Worm (Caenorhabditis elegans) whole organism, L1 larva: ENCODE measurements around the gene vps-53.

ENCODE experiments used
- alr-1 ChIP-seq: fragments of 200-800 bp; sonication (Bioruptor generic); optimal IDR thresholded peaks from 2 replicates; lab custom pipeline; 2018; ENCODE audit warnings: borderline replicate concordance, mild to moderate bottlenecking, missing genetic modification characterization, missing compliant biosample characterization
- aly-2 ChIP-seq: fragments of 150-350 bp; optimal IDR thresholded peaks from 2 replicates; lab custom pipeline; 2014; ENCODE audit warnings: missing biosample characterization, missing genetic modification characterization
- ama-1 ChIP-seq: fragments of 150-350 bp; optimal IDR thresholded peaks from 2 replicates; lab custom pipeline; 2014
- ceh-63 ChIP-seq: fragments of 200-800 bp; sonication (Bioruptor generic); optimal IDR thresholded peaks from 2 replicates; lab custom pipeline; 2018; ENCODE audit warnings: mild to moderate bottlenecking, missing genetic modification characterization, missing compliant biosample characterization
- ceh-8 ChIP-seq: fragments of 200-800 bp; sonication (Bioruptor generic); optimal IDR thresholded peaks from 2 replicates; lab custom pipeline; 2018; ENCODE audit warnings: mild to moderate bottlenecking, missing genetic modification characterization, moderate library complexity, missing compliant biosample characterization
- ceh-82 ChIP-seq, 3 experiments: fragments of 150-350 bp in 1 of 3; sonication (generic microtip) in 2 of 3; optimal IDR thresholded peaks; 2 replicates each; lab custom pipeline; 2014 to 2017; ENCODE audit warnings: missing biosample characterization in 3 of 3, missing genetic modification characterization in 3 of 3
- efl-1 ChIP-seq, 4 experiments: fragments of 150-350 bp; optimal IDR thresholded peaks in 3 of 4; peaks in 1 of 4; 1 replicate in 1 of 4; 2 replicates in 3 of 4; lab custom pipeline; 2014; ENCODE audit warnings: missing biosample characterization in 2 of 4, missing genetic modification characterization in 2 of 4, missing genetic modification reagents in 2 of 4
- egl-13 ChIP-seq: sonication (generic microtip); optimal IDR thresholded peaks from 2 replicates; lab custom pipeline; 2016; ENCODE audit warnings: missing genotype, missing genetic modification reagents, missing genetic modification characterization, missing compliant biosample characterization
- elt-3 ChIP-seq, 6 experiments: fragments of 150-350 bp in 1 of 6; sonication (generic microtip); optimal IDR thresholded peaks; 2 replicates each; lab custom pipeline; 2017 to 2018; ENCODE audit warnings: missing biosample characterization in 6 of 6, missing genetic modification characterization in 6 of 6, inconsistent platforms in 1 of 6
- ets-5 ChIP-seq: fragments of 200-800 bp; sonication (Bioruptor generic); IDR thresholded peaks from 2 replicates; pipeline ENCODE4 v1.3.6; 2022; ENCODE audit warnings: missing genetic modification characterization, missing compliant biosample characterization
- fkh-8 ChIP-seq: sonication (generic microtip); optimal IDR thresholded peaks from 2 replicates; lab custom pipeline; 2016; ENCODE audit warnings: mild to moderate bottlenecking, missing genetic modification characterization, missing compliant biosample characterization
- fos-1 ChIP-seq: fragments of 150-350 bp; optimal IDR thresholded peaks from 2 replicates; lab custom pipeline; 2014; ENCODE audit warnings: missing biosample characterization, missing genetic modification characterization
- grh-1 ChIP-seq: fragments of 200-800 bp; sonication (Bioruptor generic); IDR thresholded peaks from 2 replicates; pipeline ENCODE4 v1.3.6; 2022; ENCODE audit warnings: missing genetic modification reagents, missing genetic modification characterization, missing compliant biosample characterization
- hlh-4 ChIP-seq: sonication (generic microtip); optimal IDR thresholded peaks from 2 replicates; lab custom pipeline; 2016; ENCODE audit warnings: mild to moderate bottlenecking, missing genetic modification characterization, missing compliant biosample characterization
- hpl-2 ChIP-seq: fragments of 150-350 bp; optimal IDR thresholded peaks from 2 replicates; lab custom pipeline; 2014; ENCODE audit warnings: missing biosample characterization, missing genetic modification reagents, missing genetic modification characterization
- isw-1 ChIP-seq: fragments of 200-800 bp; sonication (Bioruptor generic); IDR thresholded peaks from 2 replicates; pipeline ENCODE4 v1.3.6; 2022; ENCODE audit warnings: missing genetic modification characterization, missing compliant biosample characterization
- lin-13 ChIP-seq: fragments of 150-350 bp; optimal IDR thresholded peaks from 2 replicates; lab custom pipeline; 2014; ENCODE audit warnings: missing biosample characterization, missing genetic modification reagents, missing genetic modification characterization
- lin-15B ChIP-seq: fragments of 150-350 bp; sonication (generic microtip); optimal IDR thresholded peaks from 3 replicates; lab custom pipeline; 2014; ENCODE audit warnings: missing biosample characterization, missing genetic modification characterization
- lin-35 ChIP-seq, 2 experiments: fragments of 150-350 bp; optimal IDR thresholded peaks; 2 replicates each; lab custom pipeline; 2014; ENCODE audit warnings: missing biosample characterization in 2 of 2, missing genetic modification characterization in 2 of 2, missing genetic modification reagents in 2 of 2
- lin-39 ChIP-seq: fragments of 150-350 bp; optimal IDR thresholded peaks from 2 replicates; lab custom pipeline; 2014; ENCODE audit warnings: missing biosample characterization, missing genetic modification reagents, missing genetic modification characterization
- lir-3 ChIP-seq: sonication (generic microtip); optimal IDR thresholded peaks from 2 replicates; lab custom pipeline; 2016; ENCODE audit warnings: mild to moderate bottlenecking, missing genetic modification characterization, moderate library complexity, missing compliant biosample characterization; ENCODE audit not compliant: poor library complexity
- lsy-2 ChIP-seq, 2 experiments: fragments of 150-350 bp; optimal IDR thresholded peaks; 2 replicates each; lab custom pipeline; 2014; ENCODE audit warnings: missing biosample characterization in 2 of 2, missing genetic modification characterization in 2 of 2
- mep-1 ChIP-seq: fragments of 150-350 bp; optimal IDR thresholded peaks from 2 replicates; lab custom pipeline; 2014; ENCODE audit warnings: missing biosample characterization, missing genetic modification characterization
- nhr-12 ChIP-seq: sonication (generic microtip); optimal IDR thresholded peaks from 2 replicates; lab custom pipeline; 2017; ENCODE audit warnings: missing biosample characterization, missing genetic modification characterization
- nhr-20 ChIP-seq: sonication (generic microtip); optimal IDR thresholded peaks from 2 replicates; lab custom pipeline; 2016; ENCODE audit warnings: mild to moderate bottlenecking, missing genetic modification characterization, missing compliant biosample characterization
- nhr-28 ChIP-seq: fragments of 150-350 bp; optimal IDR thresholded peaks from 2 replicates; lab custom pipeline; 2014; ENCODE audit warnings: missing biosample characterization, missing genetic modification characterization
- nhr-47 ChIP-seq: sonication (generic microtip); optimal IDR thresholded peaks from 2 replicates; lab custom pipeline; 2016; ENCODE audit warnings: mild to moderate bottlenecking, missing genetic modification characterization, moderate library complexity, missing compliant biosample characterization
- nhr-71 ChIP-seq: sonication (generic microtip); optimal IDR thresholded peaks from 2 replicates; lab custom pipeline; 2016; ENCODE audit warnings: mild to moderate bottlenecking, missing genetic modification characterization, moderate library complexity, missing compliant biosample characterization
- nhr-85 ChIP-seq: sonication (generic microtip); peaks from one replicate; lab custom pipeline; 2016; ENCODE audit warnings: missing genetic modification characterization, inconsistent platforms, missing compliant biosample characterization
- pqm-1 ChIP-seq: sonication (generic microtip); optimal IDR thresholded peaks from 3 replicates; lab custom pipeline; 2017; ENCODE audit warnings: missing biosample characterization, missing genetic modification characterization
- snu-23 ChIP-seq: sonication (generic microtip); optimal IDR thresholded peaks from 2 replicates; lab custom pipeline; 2016; ENCODE audit warnings: missing genetic modification characterization, missing compliant biosample characterization
- sptf-1 ChIP-seq: fragments of 150-350 bp; optimal IDR thresholded peaks from 2 replicates; lab custom pipeline; 2014; ENCODE audit warnings: missing biosample characterization, missing genetic modification characterization
- tbx-2 ChIP-seq: sonication (generic microtip); optimal IDR thresholded peaks from 2 replicates; lab custom pipeline; 2016; ENCODE audit warnings: missing genetic modification characterization, missing compliant biosample characterization
- tlp-1 ChIP-seq: fragments of 150-350 bp; optimal IDR thresholded peaks from 2 replicates; lab custom pipeline; 2014; ENCODE audit warnings: missing biosample characterization, missing genetic modification characterization
- unc-62 ChIP-seq: fragments of 150-350 bp; optimal IDR thresholded peaks from 2 replicates; lab custom pipeline; 2014; ENCODE audit warnings: missing biosample characterization, missing genetic modification reagents, missing genetic modification characterization
- unc-86 ChIP-seq: sonication (generic microtip); optimal IDR thresholded peaks from 2 replicates; lab custom pipeline; 2016; ENCODE audit warnings: missing genetic modification characterization, missing compliant biosample characterization
- unc-98 ChIP-seq: fragments of 200-800 bp; sonication (Bioruptor generic); IDR thresholded peaks from 2 replicates; pipeline ENCODE4 v1.3.6; 2022; ENCODE audit warnings: missing genetic modification characterization, missing compliant biosample characterization
- vab-15 ChIP-seq: sonication (generic microtip); optimal IDR thresholded peaks from 2 replicates; lab custom pipeline; 2017; ENCODE audit warnings: missing genotype, mild to moderate bottlenecking, missing genetic modification characterization, missing compliant biosample characterization
- zip-4 ChIP-seq: fragments of 200-800 bp; sonication (Bioruptor generic); optimal IDR thresholded peaks from 2 replicates; lab custom pipeline; 2018; ENCODE audit warnings: mild to moderate bottlenecking, missing genetic modification characterization, moderate library complexity, missing compliant biosample characterization

Gene vps-53

DNA sequence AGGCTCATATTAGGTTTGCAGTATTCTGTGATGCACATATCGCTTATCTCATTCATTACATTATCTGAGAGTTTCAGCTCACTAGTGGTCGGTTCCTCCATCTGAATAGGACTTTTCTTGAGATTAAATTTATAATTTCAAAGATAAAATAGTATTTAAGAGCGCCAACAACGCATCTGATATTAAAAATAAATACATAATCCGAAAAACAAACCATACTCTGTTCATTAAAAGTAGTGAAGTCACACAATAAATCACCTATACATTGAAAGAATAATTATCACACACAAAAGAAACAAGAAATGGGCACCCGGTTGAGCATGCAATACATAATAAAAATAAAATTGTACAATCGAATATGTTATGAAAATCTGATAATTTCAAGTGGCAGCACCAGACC is at the start of gene vps-53:
vps-53 (minus strand) TSS at position 101 of the 400 bp plus-strand sequence.
- no peak for TF ChIP-seq ceh-8 (GFP tag; lab: Kevin White, UChicago)
- TF ChIP-seq sptf-1 (tag; lab: Kevin White, UChicago), result no peak
- TF ChIP-seq lin-13 (GFP tag; lab: Kevin White, UChicago), result no peak
- TF ChIP-seq mep-1 (tag; lab: Kevin White, UChicago), result no peak
- TF ChIP-seq hpl-2 (GFP tag; lab: Kevin White, UChicago), result no peak
- no peak for TF ChIP-seq lin-15B
- no peak for TF ChIP-seq nhr-20 (tag; lab: Kevin White, UChicago)
- no peak for TF ChIP-seq fkh-8 (tag; lab: Kevin White, UChicago)
- TF ChIP-seq ets-5 (GFP tag; lab: Robert Waterston, UW), result no peak
- no peak for TF ChIP-seq unc-98 (GFP tag; lab: Robert Waterston, UW)
- no peak for TF ChIP-seq vab-15 (tag; lab: Kevin White, UChicago)
- no peak for TF ChIP-seq ceh-82 (tag; optimal IDR thresholded peaks at IDR 0.05; lab: Kevin White, UChicago)
- no peak for TF ChIP-seq ceh-63 (GFP tag; lab: Kevin White, UChicago)
- no peak for TF ChIP-seq elt-3 (tag; optimal IDR thresholded peaks at IDR 0.05; lab: Kevin White, UChicago)
- TF ChIP-seq alr-1 (tag; lab: Kevin White, UChicago), result no peak
- no peak for TF ChIP-seq pqm-1 (tag; lab: Kevin White, UChicago)
- no peak for TF ChIP-seq egl-13
- no peak for TF ChIP-seq tbx-2
- TF ChIP-seq efl-1 (optimal IDR thresholded peaks at IDR 0.05; lab: Kevin White, UChicago), result no peak
- TF ChIP-seq efl-1 (GFP tag; optimal IDR thresholded peaks at IDR 0.05 in 1 of 2; lab: Kevin White, UChicago), result no peak

DNA sequence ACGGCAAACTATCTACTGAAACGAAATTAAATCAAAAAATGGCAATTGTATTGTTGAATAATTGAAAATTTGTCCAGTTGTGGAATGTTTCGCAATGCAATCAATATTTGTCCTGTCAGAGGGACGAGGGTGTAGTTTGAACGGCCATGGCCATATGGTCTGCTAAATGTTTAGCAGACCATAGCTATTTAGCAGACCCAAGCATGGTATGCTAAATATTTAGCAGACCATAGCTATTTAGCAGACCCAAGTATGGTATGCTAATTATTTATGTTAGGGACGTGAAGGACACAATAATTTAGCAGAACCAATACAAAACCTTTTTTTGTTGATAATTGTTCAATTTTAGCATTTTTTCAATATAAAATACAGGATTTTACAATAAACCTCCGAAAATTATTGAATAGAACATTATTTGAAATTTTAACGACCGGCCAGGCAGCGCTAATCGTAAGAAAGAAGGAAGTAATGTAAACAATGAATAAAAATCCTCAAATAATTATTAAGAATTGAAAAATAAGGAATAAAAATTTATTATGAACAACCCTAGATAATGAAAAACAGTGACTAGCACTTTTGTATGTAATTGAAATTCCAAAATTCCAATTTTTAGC is 47.8 kb upstream of the vps-53 start, which contains the start of gene riok-3:
riok-3 (minus strand) TSS at position 15 of the 614 bp plus-strand sequence.
- TF ChIP-seq nhr-85 (tag; lab: Kevin White, UChicago) (peak; percentile 63), unc-62 (GFP tag; lab: Kevin White, UChicago) (no peak), ceh-63 (GFP tag; lab: Kevin White, UChicago) (no peak), aly-2 (tag; lab: Kevin White, UChicago) (no peak), lin-35 (GFP tag; optimal IDR thresholded peaks at IDR 0.05; lab: Kevin White, UChicago) (no peak), egl-13 (no peak), efl-1 (optimal IDR thresholded peaks at IDR 0.05; lab: Kevin White, UChicago) (peak in 1 of 2 experiments; percentile 11), efl-1 (GFP tag; optimal IDR thresholded peaks at IDR 0.05 in 1 of 2; lab: Kevin White, UChicago) (peak in 1 of 2 experiments; percentile 71), ets-5 (GFP tag; lab: Robert Waterston, UW) (no peak), nhr-71 (tag; lab: Kevin White, UChicago) (peak; percentile 42), tlp-1 (tag; lab: Kevin White, UChicago) (no peak), lin-39 (no peak), lsy-2 (tag; optimal IDR thresholded peaks at IDR 0.05; lab: Kevin White, UChicago) (peak in 1 of 2 experiments; percentile 7), lir-3 (peak; percentile 18), fos-1 (tag; lab: Kevin White, UChicago) (no peak), ama-1 (lab: Kevin White, UChicago) (peak; percentile 38), grh-1 (no peak), isw-1 (no peak), unc-86 (tag; lab: Kevin White, UChicago) (no peak), vab-15 (tag; lab: Kevin White, UChicago) (no peak), zip-4 (peak; percentile 29), nhr-47 (tag; lab: Kevin White, UChicago) (no peak), nhr-12 (tag; lab: Kevin White, UChicago) (no peak), hlh-4 (no peak), elt-3 (tag; optimal IDR thresholded peaks at IDR 0.05; lab: Kevin White, UChicago) (no peak), snu-23 (GFP tag; lab: Kevin White, UChicago) (peak; percentile 0), nhr-28 (no peak)
